Worm (Caenorhabditis elegans): ENCODE measurements around the gene Y116A8C.24.

DNA sequence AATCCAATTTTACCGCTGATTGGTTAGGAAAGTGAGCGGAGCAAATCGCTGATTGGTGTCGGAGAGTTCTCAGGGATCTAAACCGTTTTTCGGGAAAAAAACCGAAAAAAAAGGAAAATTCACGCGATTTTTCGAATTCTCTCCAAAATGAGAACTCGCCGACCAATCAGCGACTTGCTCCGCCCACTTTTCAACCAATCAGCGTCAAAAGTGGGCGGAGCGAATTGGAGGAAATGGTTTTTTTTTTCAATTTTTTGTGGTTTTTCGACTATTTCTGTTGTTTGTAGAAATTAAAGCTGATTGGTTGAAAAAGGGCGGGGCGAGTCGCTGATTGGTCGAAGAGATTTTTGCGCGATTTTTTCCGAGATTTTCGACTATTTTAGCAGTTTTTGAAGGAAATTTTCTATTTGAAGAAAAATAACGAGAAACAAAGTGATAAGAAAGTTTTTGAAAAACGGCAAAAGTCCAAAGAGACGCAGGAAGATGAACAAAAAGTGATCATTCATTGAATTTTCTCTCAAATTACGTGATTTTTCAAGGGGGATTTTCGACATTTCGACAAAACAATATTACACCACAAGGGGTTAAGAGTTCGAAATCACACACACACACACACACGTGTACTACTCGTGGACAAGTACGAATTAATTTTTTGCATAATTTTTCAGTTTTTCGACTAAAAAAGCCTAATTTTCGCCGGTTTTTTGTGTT is 30.1 kb upstream of the Y116A8C.24 start:
- TF ChIP-seq W03F9.2 (tag; optimal IDR thresholded peaks at IDR 0.05) (no peak), dao-5 (tag; optimal IDR thresholded peaks at IDR 0.05) (no peak)
